Fruit fly (Drosophila melanogaster) whole organism, wandering third instar larva: ENCODE data around the gene Sema1a.

ENCODE experiments used
- Dfd ChIP-seq: fragments of >200 bp; optimal IDR thresholded peaks from 2 replicates; lab custom pipeline; 2017; ENCODE audit warnings: missing biosample characterization, missing genetic modification characterization
- Hr78 ChIP-seq: fragments of >200 bp; optimal IDR thresholded peaks from 2 replicates; lab custom pipeline; 2017; ENCODE audit warnings: missing biosample characterization, missing genetic modification characterization
- Myc ChIP-seq: fragments of >200 bp; optimal IDR thresholded peaks from 2 replicates; lab custom pipeline; 2017
- OdsH ChIP-seq: fragments of 200-800 bp; sonication (Bioruptor generic); optimal IDR thresholded peaks from 2 replicates; lab custom pipeline; 2016; ENCODE audit warnings: missing biosample characterization, mild to moderate bottlenecking, missing genetic modification characterization
- Vsx2 ChIP-seq: fragments of 200-300, 225-300 bp; sonication (Bioruptor generic); optimal IDR thresholded peaks from 2 replicates; lab custom pipeline; 2018; ENCODE audit warnings: missing biosample characterization, missing genetic modification characterization; ENCODE audit not compliant: partially characterized antibody
- br ChIP-seq: fragments of 200-800 bp; sonication (Bioruptor generic); optimal IDR thresholded peaks from 2 replicates; lab custom pipeline; 2016; ENCODE audit warnings: missing biosample characterization, missing genetic modification characterization
- fru ChIP-seq: fragments of 200-800 bp; sonication (Bioruptor generic); optimal IDR thresholded peaks from 3 replicates; lab custom pipeline; 2016; ENCODE audit warnings: missing biosample characterization, mild to moderate bottlenecking, missing genetic modification characterization
- h ChIP-seq: fragments of 200-800 bp; sonication (Bioruptor generic); optimal IDR thresholded peaks from 3 replicates; lab custom pipeline; 2016; ENCODE audit warnings: missing biosample characterization, mild to moderate bottlenecking, missing genetic modification characterization
- pan ChIP-seq: fragments of >200 bp; optimal IDR thresholded peaks from 2 replicates; lab custom pipeline; 2017

DNA sequence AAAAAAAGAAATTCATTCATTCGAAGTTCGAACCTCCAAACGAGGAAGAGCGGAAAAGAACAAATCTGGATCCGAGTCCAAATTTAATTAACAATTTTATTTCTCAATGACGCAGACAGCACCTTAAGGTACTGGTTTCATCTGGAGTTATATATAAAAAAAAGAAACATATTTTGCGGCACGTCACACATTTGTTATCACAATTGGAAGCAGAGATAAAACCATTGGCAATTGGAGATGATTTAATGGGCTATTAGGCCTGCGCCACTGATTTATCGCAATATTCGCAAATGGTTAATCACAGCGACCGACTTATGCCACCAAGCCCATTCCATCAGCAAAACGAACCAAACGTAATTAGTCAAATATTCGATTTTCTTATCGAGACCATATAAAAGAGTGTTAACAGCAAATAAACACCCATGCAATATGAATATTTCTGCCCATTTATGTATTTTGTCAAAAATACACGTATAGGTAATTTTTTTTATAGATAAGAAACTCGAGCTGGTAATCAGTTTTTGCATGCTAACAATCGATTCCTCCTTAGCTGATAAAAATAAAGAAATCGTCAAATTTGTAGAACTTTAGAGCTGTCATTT lies 3.4 kb upstream of the Sema1a start:
- TF ChIP-seq Myc (lab: Kevin White, UChicago): no peak
- TF ChIP-seq Dfd (GFP tag; lab: Kevin White, UChicago): no peak
- TF ChIP-seq Vsx2 (GFP tag; lab: Kevin White, UChicago): no peak
- TF ChIP-seq fru (GFP tag; lab: Kevin White, UChicago): no peak
- no peak for TF ChIP-seq Hr78 (GFP tag; lab: Kevin White, UChicago)
- TF ChIP-seq h: no peak
- no peak for TF ChIP-seq pan (lab: Kevin White, UChicago)
- TF ChIP-seq OdsH: no peak
- TF ChIP-seq br (GFP tag; lab: Kevin White, UChicago): no peak
